Fruit fly (Drosophila melanogaster): ENCODE measurements around the gene CG15385.

CG15385 gene

DNA sequence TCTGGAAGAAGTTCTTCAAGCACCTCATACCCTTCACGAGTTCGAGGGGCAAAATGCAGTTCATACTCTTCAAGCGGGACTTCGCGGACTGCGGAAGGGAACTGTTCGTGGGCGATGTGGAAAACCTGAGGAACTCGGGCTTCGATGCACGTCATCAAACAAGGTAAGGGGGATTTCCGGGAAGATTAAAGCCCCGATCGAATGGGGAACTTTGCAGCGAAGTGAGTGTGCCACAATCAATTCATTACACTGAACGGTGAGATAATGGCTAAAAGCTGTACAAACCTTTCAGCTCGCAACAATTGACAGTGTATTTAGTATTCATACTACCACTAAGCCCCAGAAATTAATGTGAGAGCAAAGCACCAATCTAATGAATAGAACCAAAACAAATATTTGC lies 30.4 kb upstream of the CG15385 start:
- TF ChIP-seq CG10348 (GFP tag; IDR thresholded peaks at IDR 0.05) = no peak
- TF ChIP-seq Snoo (tag; optimal IDR thresholded peaks at IDR 0.05) = no peak
- no peak for TF ChIP-seq CG4496 (GFP tag; IDR thresholded peaks at IDR 0.05)
- no peak for TF ChIP-seq gl (tag; optimal IDR thresholded peaks at IDR 0.05)
- TF ChIP-seq CG34367 (tag; optimal IDR thresholded peaks at IDR 0.05) = no peak
- TF ChIP-seq rn (GFP tag; IDR thresholded peaks at IDR 0.05) = no peak
- TF ChIP-seq Pif1A (GFP tag; optimal IDR thresholded peaks at IDR 0.05) = no peak
- TF ChIP-seq CG9948 (tag; optimal IDR thresholded peaks at IDR 0.05) = no peak
- TF ChIP-seq EcR (GFP tag; optimal IDR thresholded peaks at IDR 0.05) = no peak
- no peak for TF ChIP-seq CG14655 (GFP tag; optimal IDR thresholded peaks at IDR 0.05)
- no peak for TF ChIP-seq CG15710 (tag; optimal IDR thresholded peaks at IDR 0.05)
- TF ChIP-seq CG8301 (tag; optimal IDR thresholded peaks at IDR 0.05) = no peak
- TF ChIP-seq CG17806 (tag; optimal IDR thresholded peaks at IDR 0.05) = no peak
- TF ChIP-seq fd96Ca (GFP tag; IDR thresholded peaks at IDR 0.05) = no peak
- TF ChIP-seq CG13204 (GFP tag; optimal IDR thresholded peaks at IDR 0.05) = no peak
- no peak for TF ChIP-seq D1 (tag; optimal IDR thresholded peaks at IDR 0.05)
- no peak for TF ChIP-seq CG8159 (tag; optimal IDR thresholded peaks at IDR 0.05)
- TF ChIP-seq Ets98B (GFP tag; IDR thresholded peaks at IDR 0.05) = no peak
- no peak for TF ChIP-seq CG12605 (GFP tag; IDR thresholded peaks at IDR 0.05)
- TF ChIP-seq CG32121 (GFP tag; IDR thresholded peaks at IDR 0.05) = no peak

DNA sequence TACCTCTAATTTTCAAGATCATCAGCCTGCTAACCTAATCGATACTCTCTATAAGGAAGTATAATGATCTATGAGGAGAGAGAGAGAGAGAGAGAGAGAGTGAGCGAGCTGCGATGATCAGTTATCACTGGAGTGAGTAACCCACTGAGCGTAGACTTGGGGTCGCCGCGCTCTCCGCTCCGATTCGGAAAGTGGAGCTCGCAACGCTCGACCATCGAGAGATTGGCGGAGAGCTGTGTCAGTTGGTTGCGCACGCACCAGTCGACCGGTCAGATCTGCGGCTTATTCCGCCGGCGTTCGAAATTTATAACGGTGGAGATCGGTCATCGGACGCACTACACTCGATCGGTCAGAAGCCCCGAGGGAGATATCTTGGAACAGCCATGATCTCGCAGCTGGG lies 29.8 kb upstream of the CG15385 start, which contains the start of gene CG4267:
CG4267 (plus strand) TSS at position 240 of the 400 bp plus-strand sequence.
- TF ChIP-seq CG15710 (tag; optimal IDR thresholded peaks at IDR 0.05) (no peak), CG10348 (GFP tag; IDR thresholded peaks at IDR 0.05) (0 out of 2 replicates have a peak, but pooled peaks have one; percentile 23), CG4496 (GFP tag; IDR thresholded peaks at IDR 0.05) (peak; percentile 67), EcR (GFP tag; optimal IDR thresholded peaks at IDR 0.05) (peak; percentile 74), fd96Ca (GFP tag; IDR thresholded peaks at IDR 0.05) (peak; percentile 52; the same call in 1 of the 3 replicates), Pif1A (GFP tag; optimal IDR thresholded peaks at IDR 0.05) (no peak), CG14655 (GFP tag; optimal IDR thresholded peaks at IDR 0.05) (no peak), Ets98B (GFP tag; IDR thresholded peaks at IDR 0.05) (peak; percentile 20; the same call in 1 of the 2 replicates), CG32121 (GFP tag; IDR thresholded peaks at IDR 0.05) (0 out of 2 replicates have a peak, but pooled peaks have one; percentile 12), CG17806 (tag; optimal IDR thresholded peaks at IDR 0.05) (no peak), CG12605 (GFP tag; IDR thresholded peaks at IDR 0.05) (no peak)

DNA sequence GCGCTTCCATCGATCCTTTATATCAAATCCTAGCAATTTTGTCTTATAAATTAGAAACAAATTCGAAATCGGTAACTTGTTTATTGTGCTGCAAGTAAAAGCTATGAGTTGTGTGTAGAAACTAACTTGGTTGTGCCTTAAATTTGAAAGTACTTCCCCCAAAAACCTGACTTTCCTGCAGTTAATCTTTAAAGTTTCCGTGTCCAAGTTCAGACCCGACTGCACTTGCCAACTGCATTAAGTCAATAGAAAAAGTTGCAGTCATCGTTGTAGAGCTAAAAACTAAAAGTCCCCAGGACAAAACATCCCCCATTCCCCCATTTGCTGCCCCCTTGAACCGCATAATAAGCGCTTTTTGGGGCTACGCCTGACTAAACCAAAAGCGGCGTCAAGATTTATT lies 28.1 kb upstream of the CG15385 start, which contains the start of gene Tengl1:
Tengl1 (minus strand) TSS at position 101 of the 400 bp plus-strand sequence.
- no peak for TF ChIP-seq CG9948 (tag; optimal IDR thresholded peaks at IDR 0.05)
- TF ChIP-seq Pif1B (GFP tag; optimal IDR thresholded peaks at IDR 0.05) = no peak
- no peak for TF ChIP-seq Ets98B (GFP tag; IDR thresholded peaks at IDR 0.05)
- TF ChIP-seq CG34367 (tag; optimal IDR thresholded peaks at IDR 0.05) = no peak
- TF ChIP-seq CG13204 (GFP tag; optimal IDR thresholded peaks at IDR 0.05) = no peak
- TF ChIP-seq CG10348 (GFP tag; IDR thresholded peaks at IDR 0.05) = no peak
- TF ChIP-seq CG14655 (GFP tag; optimal IDR thresholded peaks at IDR 0.05) = no peak

DNA sequence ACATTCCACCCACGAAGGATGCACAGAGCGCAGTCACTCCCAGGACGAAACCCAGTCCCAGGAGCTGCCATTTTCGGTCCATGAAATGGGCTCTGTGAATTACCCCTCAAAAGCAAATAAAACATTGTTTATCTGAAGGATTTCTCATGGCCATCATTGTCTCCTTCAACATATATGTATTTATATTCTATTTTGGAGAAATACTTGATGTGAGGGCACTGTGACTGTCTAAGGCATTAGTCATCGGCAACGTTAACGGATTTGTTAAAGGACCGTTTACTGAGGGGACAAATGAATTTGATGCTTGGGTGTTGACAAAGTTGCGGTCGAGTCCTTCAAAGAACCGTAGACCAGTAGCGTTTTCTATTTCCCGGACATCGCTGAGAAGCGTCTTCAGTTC lies 26.9 kb upstream of the CG15385 start, which contains the start of gene Tengl2:
Tengl2 (minus strand) TSS at position 101 of the 400 bp plus-strand sequence.
- TF ChIP-seq CG15710 (tag; optimal IDR thresholded peaks at IDR 0.05) = no peak
- no peak for TF ChIP-seq CG34367 (tag; optimal IDR thresholded peaks at IDR 0.05)
- TF ChIP-seq EcR (GFP tag; optimal IDR thresholded peaks at IDR 0.05) = no peak
- TF ChIP-seq CG4496 (GFP tag; IDR thresholded peaks at IDR 0.05) = no peak
- no peak for TF ChIP-seq CG9948 (tag; optimal IDR thresholded peaks at IDR 0.05)
- TF ChIP-seq Pif1B (GFP tag; optimal IDR thresholded peaks at IDR 0.05) = no peak
- TF ChIP-seq Pif1A (GFP tag; optimal IDR thresholded peaks at IDR 0.05) = no peak

DNA sequence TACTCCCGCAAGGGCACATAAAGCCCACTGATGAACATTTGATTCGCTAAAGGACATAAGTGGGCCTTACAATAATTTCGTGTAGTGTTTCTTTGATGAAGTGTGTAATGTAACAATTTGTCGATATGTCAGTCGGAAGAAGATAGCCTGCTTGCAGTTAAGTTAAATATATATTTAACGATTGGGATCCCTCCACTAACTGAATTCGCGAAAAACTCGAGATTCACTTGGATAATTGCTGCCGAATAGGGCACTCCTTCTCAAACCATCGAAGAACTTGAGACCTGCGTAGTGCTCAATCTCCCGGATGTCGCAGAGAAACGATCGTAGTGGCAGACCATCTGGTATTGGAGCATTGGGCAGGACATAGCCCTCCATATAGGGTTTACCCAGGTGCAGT lies 25.8 kb upstream of the CG15385 start, which contains the start of gene Tengl3:
Tengl3 (minus strand) TSS at position 101 of the 400 bp plus-strand sequence.
- TF ChIP-seq D1 (tag; optimal IDR thresholded peaks at IDR 0.05) (no peak), CG8301 (tag; optimal IDR thresholded peaks at IDR 0.05) (no peak)

DNA sequence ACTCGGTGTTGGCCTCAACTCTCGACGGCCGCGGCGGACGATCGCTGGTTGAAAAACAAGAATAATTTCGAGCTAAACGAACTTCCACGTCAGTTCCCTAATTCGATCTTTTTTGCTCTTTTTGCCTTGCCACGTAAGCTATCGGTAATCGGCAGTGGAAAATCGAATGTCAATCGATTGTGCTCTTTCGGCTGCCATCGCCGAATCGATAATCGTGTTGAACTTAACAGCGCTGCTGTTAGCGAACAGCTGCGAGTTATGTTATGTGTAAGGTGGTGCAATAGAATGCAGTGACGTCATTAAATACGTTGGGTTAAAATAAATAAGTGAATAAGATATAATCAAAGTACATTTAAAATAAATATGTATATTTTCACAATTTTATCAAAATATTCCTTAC lies 24.4 kb upstream of the CG15385 start, which contains the start of gene Sec24CD:
Sec24CD (minus strand) TSS at position 123 of the 400 bp plus-strand sequence.
- TF ChIP-seq CG9948 (tag; optimal IDR thresholded peaks at IDR 0.05) (no peak), EcR (GFP tag; optimal IDR thresholded peaks at IDR 0.05) (peak; percentile 36)

DNA sequence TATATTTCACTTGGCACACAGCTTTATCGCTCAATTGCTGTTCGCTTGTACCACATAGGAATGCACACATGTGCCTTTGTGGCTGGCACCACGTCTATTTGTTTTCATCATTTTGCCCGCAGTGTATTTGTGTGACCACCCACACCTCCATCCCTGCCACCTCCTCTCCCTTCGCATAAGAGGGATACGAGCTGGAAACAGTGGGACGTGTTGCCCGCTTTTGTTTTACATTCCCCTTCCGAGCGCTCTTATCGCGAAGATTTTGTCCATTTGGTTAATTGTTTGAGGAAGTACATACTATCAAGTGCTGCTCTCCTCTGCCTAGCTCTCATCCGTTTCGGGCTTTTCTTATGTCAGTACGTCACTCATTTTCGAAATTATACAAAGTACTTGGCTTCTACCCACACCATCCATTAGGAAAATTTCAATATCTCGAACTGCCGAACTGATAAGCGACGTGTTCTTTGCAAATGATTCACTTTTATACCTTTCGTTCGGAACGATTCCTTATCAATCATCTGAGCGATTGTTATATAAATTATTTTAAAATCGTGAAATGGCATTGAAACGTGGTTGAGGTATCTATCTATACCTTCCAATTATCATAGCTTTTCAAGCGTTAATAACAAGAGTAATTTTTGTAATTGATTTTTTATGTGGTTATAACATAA lies 15.9 kb upstream of the CG15385 start:
- TF ChIP-seq fd96Ca (GFP tag; IDR thresholded peaks at IDR 0.05) = 0 out of 3 replicates have a peak, but pooled peaks have one; percentile 33
- TF ChIP-seq CG14655 (GFP tag; optimal IDR thresholded peaks at IDR 0.05) = no peak
- TF ChIP-seq CG13204 (GFP tag; optimal IDR thresholded peaks at IDR 0.05) = no peak
- no peak for TF ChIP-seq D1 (tag; optimal IDR thresholded peaks at IDR 0.05)
- no peak for TF ChIP-seq CG8301 (tag; optimal IDR thresholded peaks at IDR 0.05)
- no peak for TF ChIP-seq CG15710 (tag; optimal IDR thresholded peaks at IDR 0.05)
- TF ChIP-seq CG4496 (GFP tag; IDR thresholded peaks at IDR 0.05) = no peak
- no peak for TF ChIP-seq CG17806 (tag; optimal IDR thresholded peaks at IDR 0.05)
- peak; percentile 42 for TF ChIP-seq Ets98B (GFP tag; IDR thresholded peaks at IDR 0.05)
